Worm (Caenorhabditis elegans): Measurements from ENCODE around the gene kdin-1.

Gene kdin-1

ce11 chrIV:11082789-11083235, 44.4 kb downstream of the kdin-1 start (continued):
- TF ChIP-seq let-607 (tag; optimal IDR thresholded peaks at IDR 0.05): peak; percentile 85 to 87
- no peak for TF ChIP-seq him-1 (tag; optimal IDR thresholded peaks at IDR 0.05)
- peak; percentile 53 for TF ChIP-seq unc-62 (GFP tag; optimal IDR thresholded peaks at IDR 0.05)
- TF ChIP-seq die-1 (tag; optimal IDR thresholded peaks at IDR 0.05): peak; percentile 70
- TF ChIP-seq hrde-1 (tag; optimal IDR thresholded peaks at IDR 0.05; ENCODE audit: borderline replicate concordance): no peak
- peak; percentile 8 for TF ChIP-seq B0261.1 (tag; optimal IDR thresholded peaks at IDR 0.05)
- peak; percentile 89 for TF ChIP-seq C06A6.2 (GFP tag; conservative IDR thresholded peaks at IDR 0.05)
- no peak for TF ChIP-seq hlh-26 (GFP tag; conservative IDR thresholded peaks at IDR 0.05)
- TF ChIP-seq tbx-9 (tag; optimal IDR thresholded peaks at IDR 0.05; ENCODE audit: borderline replicate concordance): no peak
- TF ChIP-seq tbp1 (GFP tag; optimal IDR thresholded peaks at IDR 0.05): peak; percentile 65
- TF ChIP-seq Y53F4B.3 (GFP tag; IDR thresholded peaks at IDR 0.05): no peak
- peak; percentile 65 for TF ChIP-seq mel-28 (tag; optimal IDR thresholded peaks at IDR 0.05; ENCODE audit: borderline replicate concordance)
- TF ChIP-seq zfh-2 (GFP tag; conservative IDR thresholded peaks at IDR 0.05): peak; percentile 95
- peak; percentile 74 for TF ChIP-seq nhr-90 (tag; optimal IDR thresholded peaks at IDR 0.05)
- TF ChIP-seq dox-1 (GFP tag; IDR thresholded peaks at IDR 0.05): peak; percentile 83
- peak; percentile 44 for TF ChIP-seq zim-3 (tag; optimal IDR thresholded peaks at IDR 0.05)
- TF ChIP-seq F39B2.1 (GFP tag; IDR thresholded peaks at IDR 0.05): 0 out of 2 replicates have a peak, but pooled peaks have one; percentile 12
- no peak for TF ChIP-seq ceh-58 (GFP tag; IDR thresholded peaks at IDR 0.05)
- peak; percentile 74 for TF ChIP-seq ekl-4 (GFP tag; IDR thresholded peaks at IDR 0.05)
- peak; percentile 54; the same call in 1 of the 2 replicates for TF ChIP-seq egl-44 (GFP tag; IDR thresholded peaks at IDR 0.05)
- TF ChIP-seq sdz-38 (tag; optimal IDR thresholded peaks at IDR 0.05): no peak
- peak; percentile 90 for TF ChIP-seq ceh-27 (GFP tag; optimal IDR thresholded peaks at IDR 0.05)
- no peak for TF ChIP-seq hlh-12 (tag; optimal IDR thresholded peaks at IDR 0.05)
- peak; percentile 89 for TF ChIP-seq attf-5 (GFP tag; optimal IDR thresholded peaks at IDR 0.05)
- no peak for TF ChIP-seq dpl-1 (GFP tag; optimal IDR thresholded peaks at IDR 0.05)
- TF ChIP-seq madf-6 (GFP tag; IDR thresholded peaks at IDR 0.05): peak; percentile 12; the same call in 1 of the 2 replicates
- no peak for TF ChIP-seq ccch-3 (GFP tag; optimal IDR thresholded peaks at IDR 0.05)
- TF ChIP-seq ztf-18 (tag; optimal IDR thresholded peaks at IDR 0.05): peak; percentile 69
- peak; percentile 75 for TF ChIP-seq nhr-80 (tag; optimal IDR thresholded peaks at IDR 0.05)
- no peak for TF ChIP-seq efl-1 (GFP tag; optimal IDR thresholded peaks at IDR 0.05)
- TF ChIP-seq ztf-22 (GFP tag; optimal IDR thresholded peaks at IDR 0.05): peak; percentile 81
- 0 out of 2 replicates have a peak, but pooled peaks have one; percentile 6 for TF ChIP-seq hsf-1 (GFP tag; IDR thresholded peaks at IDR 0.05)
- peak; percentile 54; the same call in 1 of the 2 replicates for TF ChIP-seq Y67H2A.10 (GFP tag; conservative IDR thresholded peaks at IDR 0.05)
- TF ChIP-seq Y56A3A.18 (GFP tag; IDR thresholded peaks at IDR 0.05): no peak
- peak; percentile 81 for TF ChIP-seq ztf-26 (tag; optimal IDR thresholded peaks at IDR 0.05)
- no peak for TF ChIP-seq lsl-1 (GFP tag; optimal IDR thresholded peaks at IDR 0.05)
- TF ChIP-seq sea-2 (GFP tag; IDR thresholded peaks at IDR 0.05): no peak
- TF ChIP-seq lag-1 (GFP tag; IDR thresholded peaks at IDR 0.05): no peak
- TF ChIP-seq ceh-79 (tag; optimal IDR thresholded peaks at IDR 0.05): peak; percentile 46
- peak; percentile 62 for TF ChIP-seq F33H1.4 (GFP tag; IDR thresholded peaks at IDR 0.05)
- peak; percentile 30; the same call in 1 of the 2 replicates for TF ChIP-seq bed-2 (GFP tag; IDR thresholded peaks at IDR 0.05)
- TF ChIP-seq F57C9.4 (tag; optimal IDR thresholded peaks at IDR 0.05): no peak
- TF ChIP-seq repo-1 (tag; optimal IDR thresholded peaks at IDR 0.05): peak; percentile 79
- TF ChIP-seq nfya-1 (tag; optimal IDR thresholded peaks at IDR 0.05; ENCODE audit: borderline replicate concordance, insufficient read depth): no peak
- TF ChIP-seq K11D2.4 (GFP tag; IDR thresholded peaks at IDR 0.05): peak; percentile 86; the same call in 1 of the 2 replicates
- no peak for TF ChIP-seq ceh-91 (GFP tag; IDR thresholded peaks at IDR 0.05)
- TF ChIP-seq ets-4 (GFP tag; optimal IDR thresholded peaks at IDR 0.05): peak; percentile 73
- peak; percentile 97 for TF ChIP-seq lir-1 (GFP tag; conservative IDR thresholded peaks at IDR 0.05)
- no peak; the same call in 1 of the 2 replicates for TF ChIP-seq ztf-6 (GFP tag; IDR thresholded peaks at IDR 0.05)
